Fruit fly (Drosophila melanogaster) whole organism: ENCODE data around the gene GABA-B-R1.

Experiments
- Dll ChIP-seq: fragments of >200 bp; optimal IDR thresholded peaks from 2 replicates; lab custom pipeline; 2017
- psq ChIP-seq: fragments of >200 bp; optimal IDR thresholded peaks from 2 replicates; lab custom pipeline; 2017

- no peak for TF ChIP-seq psq (lab: Kevin White, UChicago)
- TF ChIP-seq Dll (lab: Kevin White, UChicago) = no peak
These were observed 39.0 kb downstream of the GABA-B-R1 start for dm6 chr2L:15055105-15055504.
